Worm (Caenorhabditis elegans): Measurements from ENCODE around the gene C05D11.13.

DNA sequence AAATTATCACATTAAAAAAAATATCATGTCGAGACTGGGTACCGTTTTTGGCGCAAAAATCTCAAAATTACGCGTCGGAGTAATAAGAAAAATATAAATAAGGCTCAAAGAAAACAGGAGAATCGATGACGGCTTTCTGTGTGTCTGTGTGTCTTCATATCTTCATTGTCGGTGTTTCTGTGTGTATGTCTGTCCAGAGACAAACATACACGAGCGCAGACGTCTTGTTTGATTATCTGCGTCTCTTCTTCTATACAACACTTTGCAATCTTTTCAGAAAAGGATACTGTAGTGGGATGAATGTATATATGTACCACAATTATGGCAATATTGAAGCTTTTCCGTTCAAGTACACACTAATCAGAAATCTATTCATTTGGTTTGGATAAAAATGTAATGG lies at the start of gene C05D11.13:
- TF ChIP-seq sdc-2 (tag; optimal IDR thresholded peaks at IDR 0.05) (no peak), ceh-22 (tag; optimal IDR thresholded peaks at IDR 0.05) (no peak), ama-1 (optimal IDR thresholded peaks at IDR 0.05) (no peak), che-1 (tag; optimal IDR thresholded peaks at IDR 0.05) (no peak), ceh-9 (tag; optimal IDR thresholded peaks at IDR 0.05) (no peak), unc-86 (tag; optimal IDR thresholded peaks at IDR 0.05) (peak; percentile 4), rnt-1 (tag; optimal IDR thresholded peaks at IDR 0.05) (no peak), fkh-10 (GFP tag; optimal IDR thresholded peaks at IDR 0.05) (no peak), ceh-31 (tag; optimal IDR thresholded peaks at IDR 0.05) (no peak), ceh-6 (GFP tag; optimal IDR thresholded peaks at IDR 0.05) (no peak), tbx-7 (tag; optimal IDR thresholded peaks at IDR 0.05) (no peak), unc-3 (GFP tag; conservative IDR thresholded peaks at IDR 0.05) (no peak), unc-3 (tag; optimal IDR thresholded peaks at IDR 0.05) (no peak), nhr-232 (tag; optimal IDR thresholded peaks at IDR 0.05) (no peak), dve-1 (tag; optimal IDR thresholded peaks at IDR 0.05) (no peak)

Measured in whole organism, late embryonic.